Worm (Caenorhabditis elegans) whole organism, L1 larva: ENCODE measurements around the gene clec-73.

Experiments
- ama-1 ChIP-seq: fragments of 150-350 bp; optimal IDR thresholded peaks from 2 replicates; lab custom pipeline; 2014
- efl-1 ChIP-seq, 4 experiments: fragments of 150-350 bp; optimal IDR thresholded peaks in 3 of 4; peaks in 1 of 4; 1 replicate in 1 of 4; 2 replicates in 3 of 4; lab custom pipeline; 2014; ENCODE audit warnings: missing biosample characterization in 2 of 4, missing genetic modification characterization in 2 of 4, missing genetic modification reagents in 2 of 4
- nhr-237 ChIP-seq: fragments of 150-350 bp; optimal IDR thresholded peaks from 2 replicates; lab custom pipeline; 2014; ENCODE audit warnings: missing biosample characterization, missing genetic modification characterization
- pqm-1 ChIP-seq: sonication (generic microtip); optimal IDR thresholded peaks from 3 replicates; lab custom pipeline; 2017; ENCODE audit warnings: missing biosample characterization, missing genetic modification characterization

DNA sequence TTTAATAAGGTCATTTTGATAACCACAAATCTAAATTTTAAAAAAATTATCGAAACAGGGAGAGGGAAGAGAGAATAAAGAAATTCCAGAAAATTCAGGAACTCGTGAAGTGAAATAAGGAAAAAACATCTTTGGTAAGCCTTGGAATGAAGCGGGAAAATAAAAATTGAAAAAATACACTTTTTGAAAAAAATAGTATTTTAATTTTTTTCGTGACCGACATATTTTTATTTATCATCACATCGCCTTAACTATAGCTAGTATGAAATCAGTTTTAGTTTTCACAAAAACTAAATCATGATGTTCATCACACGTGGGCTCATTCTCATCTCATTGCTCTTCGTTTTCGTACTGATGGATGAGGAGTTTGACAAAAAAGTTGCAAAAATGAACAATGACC is 46.9 kb downstream of the clec-73 start, which contains the start of gene F56D6.13:
- TF ChIP-seq pqm-1 (tag; lab: Kevin White, UChicago) (no peak), ama-1 (no peak), efl-1 (optimal IDR thresholded peaks at IDR 0.05; lab: Kevin White, UChicago) (no peak), efl-1 (GFP tag; optimal IDR thresholded peaks at IDR 0.05 in 1 of 2; lab: Kevin White, UChicago) (no peak), nhr-237 (no peak)
